Worm (Caenorhabditis elegans) whole organism, young adult: ENCODE results near the gene rev-3.

Experiments
- D2030.7 ChIP-seq: fragments of 200-800 bp; sonication (Bioruptor generic); IDR thresholded peaks from 2 replicates; pipeline ENCODE4 v1.3.6; 2022; ENCODE audit warnings: missing genetic modification reagents, missing genetic modification characterization, missing compliant biosample characterization
- F37B4.10 ChIP-seq: fragments of 200-800 bp; sonication (Bioruptor generic); IDR thresholded peaks from 2 replicates; pipeline ENCODE4 v1.3.6; 2022; ENCODE audit warnings: missing genetic modification characterization, missing compliant biosample characterization
- F39B2.1 ChIP-seq: fragments of 200-800 bp; sonication (Bioruptor generic); IDR thresholded peaks from 2 replicates; pipeline ENCODE4 v1.3.6; 2022; ENCODE audit warnings: missing genetic modification reagents, missing genetic modification characterization, missing compliant biosample characterization
- F52B5.7 ChIP-seq: sonication (generic microtip); optimal IDR thresholded peaks from 2 replicates; lab custom pipeline; 2016; ENCODE audit warnings: mild to moderate bottlenecking, missing genetic modification characterization, missing compliant biosample characterization
- F57A8.1 ChIP-seq: fragments of 200-800 bp; sonication (Bioruptor generic); optimal IDR thresholded peaks from 2 replicates; lab custom pipeline; 2018; ENCODE audit warnings: mild to moderate bottlenecking, missing genetic modification characterization, moderate library complexity, missing compliant biosample characterization
- T26A5.8 ChIP-seq: sonication (generic microtip); optimal IDR thresholded peaks from 2 replicates; lab custom pipeline; 2016; ENCODE audit warnings: missing genetic modification characterization, missing compliant biosample characterization
- Y95B8A.8 ChIP-seq: fragments of 200-800 bp; sonication (Bioruptor generic); IDR thresholded peaks from 2 replicates; pipeline ENCODE4 v1.3.6; 2022; ENCODE audit warnings: missing genetic modification reagents, missing genetic modification characterization, missing compliant biosample characterization
- aptf-3 ChIP-seq: fragments of 200-800 bp; sonication (Bioruptor generic); IDR thresholded peaks from 2 replicates; pipeline ENCODE4 v1.3.6; 2022; ENCODE audit warnings: missing genetic modification characterization, missing compliant biosample characterization
- atf-7 ChIP-seq: sonication (generic microtip); optimal IDR thresholded peaks from 2 replicates; lab custom pipeline; 2017; ENCODE audit warnings: mild to moderate bottlenecking, missing genetic modification characterization, missing compliant biosample characterization
- athp-1 ChIP-seq: sonication (generic microtip); optimal IDR thresholded peaks from 2 replicates; lab custom pipeline; 2017; ENCODE audit warnings: mild to moderate bottlenecking, missing genetic modification characterization, missing compliant biosample characterization
- attf-5 ChIP-seq: fragments of 200-800 bp; sonication (Bioruptor generic); optimal IDR thresholded peaks from 2 replicates; lab custom pipeline; 2018; ENCODE audit warnings: mild to moderate bottlenecking, missing genetic modification characterization, missing compliant biosample characterization
- attf-6 ChIP-seq: fragments of 200-800 bp; sonication (Bioruptor generic); IDR thresholded peaks from 2 replicates; pipeline ENCODE4 v1.3.6; 2022; ENCODE audit warnings: missing genetic modification reagents, missing genetic modification characterization, missing compliant biosample characterization
- cebp-2 ChIP-seq: fragments of 200-800 bp; sonication (Bioruptor generic); IDR thresholded peaks from 2 replicates; pipeline ENCODE4 v1.3.6; 2022; ENCODE audit warnings: missing genetic modification characterization, missing compliant biosample characterization
- ceh-100 ChIP-seq: fragments of 200-800 bp; sonication (Bioruptor generic); IDR thresholded peaks from 2 replicates; pipeline ENCODE4 v1.3.6; 2022; ENCODE audit warnings: missing genetic modification reagents, missing genetic modification characterization, missing compliant biosample characterization
- ceh-27 ChIP-seq: fragments of 200-800 bp; sonication (Bioruptor generic); optimal IDR thresholded peaks from 2 replicates; lab custom pipeline; 2018; ENCODE audit warnings: mild to moderate bottlenecking, missing genetic modification characterization, moderate library complexity, missing compliant biosample characterization
- ceh-40 ChIP-seq: fragments of 200-800 bp; sonication (Bioruptor generic); IDR thresholded peaks from 2 replicates; pipeline ENCODE4 v1.3.6; 2022; ENCODE audit warnings: missing genetic modification characterization, missing compliant biosample characterization
- ceh-58 ChIP-seq: fragments of 200-800 bp; sonication (Bioruptor generic); IDR thresholded peaks from 2 replicates; pipeline ENCODE4 v1.3.6; 2022; ENCODE audit warnings: missing genetic modification characterization, missing compliant biosample characterization
- ceh-91 ChIP-seq: fragments of 200-800 bp; sonication (Bioruptor generic); IDR thresholded peaks from 2 replicates; pipeline ENCODE4 v1.3.6; 2022; ENCODE audit warnings: missing genetic modification reagents, missing genetic modification characterization, missing compliant biosample characterization
- chd-7 ChIP-seq: sonication (generic microtip); optimal IDR thresholded peaks from 2 replicates; lab custom pipeline; 2016; ENCODE audit warnings: mild to moderate bottlenecking, missing genetic modification characterization, moderate library complexity, missing compliant biosample characterization
- dox-1 ChIP-seq: fragments of 200-800 bp; sonication (Bioruptor generic); IDR thresholded peaks from 2 replicates; pipeline ENCODE4 v1.3.6; 2022; ENCODE audit warnings: missing genetic modification reagents, missing genetic modification characterization, missing compliant biosample characterization
- dpl-1 ChIP-seq: fragments of 150-350 bp; optimal IDR thresholded peaks from 2 replicates; lab custom pipeline; 2014; ENCODE audit warnings: missing biosample characterization, missing genetic modification reagents, missing genetic modification characterization
- egl-18 ChIP-seq: fragments of 200-800 bp; sonication (Bioruptor generic); IDR thresholded peaks from 2 replicates; pipeline ENCODE4 v1.3.6; 2022; ENCODE audit warnings: missing genetic modification reagents, missing genetic modification characterization, missing compliant biosample characterization
- egl-44 ChIP-seq: fragments of 200-800 bp; sonication (Bioruptor generic); IDR thresholded peaks from 2 replicates; pipeline ENCODE4 v1.3.6; 2022; ENCODE audit warnings: missing genetic modification reagents, missing genetic modification characterization, missing compliant biosample characterization
- egrh-3 ChIP-seq: fragments of 200-800 bp; sonication (Bioruptor generic); IDR thresholded peaks from 2 replicates; pipeline ENCODE4 v1.3.6; 2022; ENCODE audit warnings: missing genetic modification reagents, missing genetic modification characterization, missing compliant biosample characterization
- hlh-26 ChIP-seq: fragments of 200-800 bp; sonication (Bioruptor generic); conservative IDR thresholded peaks from 2 replicates; pipeline ENCODE4 v1.3.6; 2022; ENCODE audit warnings: missing genetic modification reagents, missing genetic modification characterization, missing compliant biosample characterization
- lin-40 ChIP-seq: sonication (generic microtip); optimal IDR thresholded peaks from 2 replicates; lab custom pipeline; 2016; ENCODE audit warnings: missing genetic modification characterization, mild to moderate bottlenecking, missing compliant biosample characterization, missing genotype, missing genetic modification reagents
- lir-1 ChIP-seq: fragments of 200-800 bp; sonication (Bioruptor generic); conservative IDR thresholded peaks from 2 replicates; pipeline ENCODE4 v1.3.6; 2022; ENCODE audit warnings: missing genetic modification reagents, missing genetic modification characterization, missing compliant biosample characterization
- lsl-1 ChIP-seq: fragments of 200-800 bp; sonication (Bioruptor generic); optimal IDR thresholded peaks from 2 replicates; lab custom pipeline; 2018; ENCODE audit warnings: mild to moderate bottlenecking, missing genetic modification characterization, moderate library complexity, missing compliant biosample characterization
- madf-10 ChIP-seq: sonication (generic microtip); optimal IDR thresholded peaks from 2 replicates; lab custom pipeline; 2016; ENCODE audit warnings: mild to moderate bottlenecking, missing genetic modification characterization, missing compliant biosample characterization
- madf-8 ChIP-seq: fragments of 200-800 bp; sonication (Bioruptor generic); conservative IDR thresholded peaks from 2 replicates; pipeline ENCODE4 v1.3.6; 2022; ENCODE audit warnings: missing genetic modification reagents, missing genetic modification characterization, missing compliant biosample characterization
- mcd-1 ChIP-seq: fragments of 200-800 bp; sonication (Bioruptor generic); IDR thresholded peaks from 2 replicates; pipeline ENCODE4 v1.3.6; 2022; ENCODE audit warnings: missing genetic modification reagents, missing genetic modification characterization, missing compliant biosample characterization
- mel-28 ChIP-seq: sonication (generic microtip); optimal IDR thresholded peaks from 2 replicates; lab custom pipeline; 2016; ENCODE audit warnings: borderline replicate concordance, mild to moderate bottlenecking, missing genetic modification characterization, missing compliant biosample characterization
- nfya-1 ChIP-seq: sonication (generic microtip); optimal IDR thresholded peaks from 2 replicates; lab custom pipeline; 2017; ENCODE audit warnings: antibody characterized with exemption, missing compliant biosample characterization, missing genetic modification characterization, borderline replicate concordance; ENCODE audit not compliant: insufficient read depth
- nhr-27 ChIP-seq: fragments of 200-800 bp; sonication (Bioruptor generic); optimal IDR thresholded peaks from 2 replicates; lab custom pipeline; 2018; ENCODE audit warnings: mild to moderate bottlenecking, missing genetic modification characterization, moderate library complexity, missing compliant biosample characterization
- rec-8 ChIP-seq, 2 experiments: sonication (generic microtip); optimal IDR thresholded peaks; 2 replicates each; lab custom pipeline; 2016; ENCODE audit warnings: mild to moderate bottlenecking in 2 of 2, missing genetic modification characterization in 2 of 2, missing genetic modification reagents in 2 of 2, missing genotype in 2 of 2, missing biosample characterization in 1 of 2, missing compliant biosample characterization in 1 of 2, moderate library complexity in 1 of 2
- rpc-1 ChIP-seq, 2 experiments: fragments of 150-350 bp in 1 of 2; sonication (generic microtip) in 1 of 2; optimal IDR thresholded peaks; 2 replicates each; lab custom pipeline; 2014 to 2018; ENCODE audit warnings: missing biosample characterization in 1 of 2, missing genetic modification characterization in 1 of 2, missing genetic modification reagents in 1 of 2, missing genotype in 1 of 2
- sea-2 ChIP-seq: fragments of 200-800 bp; sonication (Bioruptor generic); IDR thresholded peaks from 2 replicates; pipeline ENCODE4 v1.3.6; 2022; ENCODE audit warnings: missing genetic modification characterization, missing compliant biosample characterization
- snpc-3.4 ChIP-seq: sonication (generic microtip); optimal IDR thresholded peaks from 2 replicates; lab custom pipeline; 2017; ENCODE audit warnings: missing genetic modification characterization, mild to moderate bottlenecking, missing compliant biosample characterization, antibody characterized with exemption, moderate library complexity, missing genotype, missing genetic modification reagents
- somi-1 ChIP-seq: fragments of 200-800 bp; sonication (Bioruptor generic); optimal IDR thresholded peaks from 2 replicates; lab custom pipeline; 2018; ENCODE audit warnings: mild to moderate bottlenecking, missing genetic modification characterization, missing compliant biosample characterization
- sptf-2 ChIP-seq: fragments of 200-800 bp; sonication (Bioruptor generic); optimal IDR thresholded peaks from 2 replicates; lab custom pipeline; 2018; ENCODE audit warnings: mild to moderate bottlenecking, missing genetic modification characterization, missing compliant biosample characterization
- tbx-9 ChIP-seq: sonication (generic microtip); optimal IDR thresholded peaks from 2 replicates; lab custom pipeline; 2016; ENCODE audit warnings: borderline replicate concordance, missing genetic modification characterization, inconsistent platforms, missing compliant biosample characterization
- tlf-1 ChIP-seq: fragments of 200-800 bp; sonication (Bioruptor generic); optimal IDR thresholded peaks from 2 replicates; lab custom pipeline; 2018; ENCODE audit warnings: mild to moderate bottlenecking, missing genetic modification characterization, missing compliant biosample characterization
- unc-130 ChIP-seq: sonication (generic microtip); optimal IDR thresholded peaks from 2 replicates; lab custom pipeline; 2016; ENCODE audit warnings: missing genetic modification reagents, missing genetic modification characterization, missing compliant biosample characterization
- unc-62 ChIP-seq: fragments of 150-350 bp; optimal IDR thresholded peaks from 2 replicates; lab custom pipeline; 2014; ENCODE audit warnings: missing biosample characterization, missing genetic modification reagents, missing genetic modification characterization
- zim-3 ChIP-seq: sonication (generic microtip); optimal IDR thresholded peaks from 2 replicates; lab custom pipeline; 2017; ENCODE audit warnings: mild to moderate bottlenecking, missing genetic modification characterization, moderate library complexity, missing compliant biosample characterization
- ztf-26 ChIP-seq: sonication (generic microtip); optimal IDR thresholded peaks from 2 replicates; lab custom pipeline; 2017; ENCODE audit warnings: missing genetic modification characterization, missing compliant biosample characterization
- ztf-28 ChIP-seq: fragments of 200-800 bp; sonication (Bioruptor generic); IDR thresholded peaks from 2 replicates; pipeline ENCODE4 v1.3.6; 2022; ENCODE audit warnings: missing genetic modification reagents, missing genetic modification characterization, missing compliant biosample characterization
- ztf-3 ChIP-seq: fragments of 200-800 bp; sonication (Bioruptor generic); optimal IDR thresholded peaks from 2 replicates; lab custom pipeline; 2018; ENCODE audit warnings: mild to moderate bottlenecking, missing genetic modification characterization, missing compliant biosample characterization
- ztf-6 ChIP-seq: fragments of 200-800 bp; sonication (Bioruptor generic); IDR thresholded peaks from 2 replicates; pipeline ENCODE4 v1.3.6; 2022; ENCODE audit warnings: missing genetic modification reagents, missing genetic modification characterization, missing compliant biosample characterization

The rev-3 gene

ce11 chrIII:5727827-5728226 is 62.6 kb downstream of the rev-3 start, which contains the start of gene egg-1 (continued):
- peak; percentile 95 for TF ChIP-seq dpl-1 (GFP tag; lab: Kevin White, UChicago)
- TF ChIP-seq D2030.7 (GFP tag; lab: Robert Waterston, UW), result peak; percentile 93
- peak; percentile 63 for TF ChIP-seq athp-1 (tag; lab: Kevin White, UChicago)
- no peak for TF ChIP-seq egl-18
- no peak for TF ChIP-seq madf-10
- no peak for TF ChIP-seq tbx-9 (tag; lab: Kevin White, UChicago)
- peak; percentile 98 for TF ChIP-seq lsl-1 (GFP tag; lab: Kevin White, UChicago)
- no peak for TF ChIP-seq rec-8 (tag; optimal IDR thresholded peaks at IDR 0.05; lab: Kevin White, UChicago)
- TF ChIP-seq rpc-1 (optimal IDR thresholded peaks at IDR 0.05; lab: Kevin White, UChicago), result no peak
- TF ChIP-seq rpc-1 (tag; optimal IDR thresholded peaks at IDR 0.05; lab: Kevin White, UChicago), result no peak
- peak; percentile 93 for TF ChIP-seq Y95B8A.8
- TF ChIP-seq ceh-40 (GFP tag; lab: Robert Waterston, UW), result no peak
- no peak for TF ChIP-seq ztf-3 (GFP tag; lab: Kevin White, UChicago)
- TF ChIP-seq snpc-3.4 (tag; lab: Kevin White, UChicago), result peak; percentile 93
- no peak for TF ChIP-seq F39B2.1
- no peak for TF ChIP-seq nfya-1 (tag; lab: Kevin White, UChicago)
- TF ChIP-seq somi-1 (GFP tag; lab: Kevin White, UChicago), result no peak
- no peak for TF ChIP-seq sea-2
- no peak for TF ChIP-seq atf-7 (tag; lab: Kevin White, UChicago)
- no peak for TF ChIP-seq egrh-3 (GFP tag; lab: Robert Waterston, UW)
- no peak for TF ChIP-seq zim-3
- no peak for TF ChIP-seq T26A5.8 (tag; lab: Kevin White, UChicago)
- no peak for TF ChIP-seq ztf-6 (GFP tag; lab: Robert Waterston, UW)
- TF ChIP-seq ztf-26 (tag; lab: Kevin White, UChicago), result no peak
- TF ChIP-seq lir-1 (GFP tag; lab: Robert Waterston, UW), result peak; percentile 52; the same call in 1 of the 2 replicates
- no peak for TF ChIP-seq F57A8.1
- TF ChIP-seq nhr-27 (tag; lab: Kevin White, UChicago), result no peak
- TF ChIP-seq cebp-2 (GFP tag; lab: Robert Waterston, UW), result no peak
- no peak for TF ChIP-seq F37B4.10 (GFP tag; lab: Robert Waterston, UW)
- no peak for TF ChIP-seq F52B5.7
- TF ChIP-seq hlh-26 (GFP tag; lab: Robert Waterston, UW), result no peak
- no peak for TF ChIP-seq ceh-58 (GFP tag; lab: Robert Waterston, UW)
- 0 out of 2 replicates have a peak, but pooled peaks have one; percentile 58 for TF ChIP-seq ztf-28 (GFP tag; lab: Robert Waterston, UW)
- TF ChIP-seq attf-5 (GFP tag; lab: Kevin White, UChicago), result no peak
- peak; percentile 95 for TF ChIP-seq madf-8 (GFP tag; lab: Robert Waterston, UW)
- no peak for TF ChIP-seq unc-62 (GFP tag; lab: Kevin White, UChicago)
- no peak for TF ChIP-seq chd-7
- TF ChIP-seq attf-6 (GFP tag; lab: Robert Waterston, UW), result 0 out of 2 replicates have a peak, but pooled peaks have one; percentile 21
- no peak for TF ChIP-seq aptf-3
- TF ChIP-seq ceh-27 (GFP tag; lab: Kevin White, UChicago), result no peak
- TF ChIP-seq unc-130, result peak; percentile 75
- no peak for TF ChIP-seq mel-28 (tag; lab: Kevin White, UChicago)
- TF ChIP-seq egl-44 (GFP tag; lab: Robert Waterston, UW), result no peak
- peak; percentile 90 for TF ChIP-seq tlf-1 (GFP tag; lab: Kevin White, UChicago)
- peak; percentile 87 for TF ChIP-seq dox-1 (GFP tag; lab: Robert Waterston, UW)
- peak; percentile 72 for TF ChIP-seq mcd-1 (GFP tag; lab: Robert Waterston, UW)
- TF ChIP-seq lin-40, result no peak
- TF ChIP-seq ceh-91 (GFP tag; lab: Robert Waterston, UW), result peak; percentile 96
- TF ChIP-seq ceh-100 (GFP tag; lab: Robert Waterston, UW), result peak; percentile 53
- no peak for TF ChIP-seq sptf-2 (GFP tag; lab: Kevin White, UChicago)
